Fruit fly (Drosophila melanogaster): Measurements from ENCODE around the gene CG10903.
A peak's percentile ranks its signal among the peaks of the same experiment; 100 is the strongest.

CG10903 gene

dm6 chr3R:8001074-8001669 lies 29.0 kb upstream of the CG10903 start, which contains the start of the genes Kmn2 and CG2698 (continued):
- peak; percentile 94 for TF ChIP-seq gce (GFP tag; IDR thresholded peaks at IDR 0.05)
- peak; percentile 97 for TF ChIP-seq Mrtf (GFP tag; IDR thresholded peaks at IDR 0.05)
- TF ChIP-seq CG3995 (GFP tag; optimal IDR thresholded peaks at IDR 0.05) = peak; percentile 69
- peak; percentile 91 for TF ChIP-seq CG30431 (GFP tag; optimal IDR thresholded peaks at IDR 0.05)
- TF ChIP-seq nerfin-1 (tag; optimal IDR thresholded peaks at IDR 0.05) = peak; percentile 88
- TF ChIP-seq amos (GFP tag; IDR thresholded peaks at IDR 0.05; ENCODE audit: partially characterized antibody) = peak; percentile 36; the same call in 1 of the 2 replicates
- TF ChIP-seq CG30403 (GFP tag; optimal IDR thresholded peaks at IDR 0.05) = peak; percentile 97
- TF ChIP-seq grau (tag; optimal IDR thresholded peaks at IDR 0.05) = peak; percentile 100
- TF ChIP-seq HLH3B (GFP tag; IDR thresholded peaks at IDR 0.05) = peak; percentile 98
- peak in 1 of 3 experiments; percentile 60 for TF ChIP-seq Stat92E (GFP tag; optimal IDR thresholded peaks at IDR 0.05)
- peak; percentile 79 for TF ChIP-seq CG3065 (GFP tag; optimal IDR thresholded peaks at IDR 0.05)
- TF ChIP-seq CG10366 (GFP tag; IDR thresholded peaks at IDR 0.05) = peak; percentile 98
- TF ChIP-seq CG5953 (GFP tag; IDR thresholded peaks at IDR 0.05) = peak; percentile 96
- peak; percentile 96 for TF ChIP-seq Max (GFP tag; optimal IDR thresholded peaks at IDR 0.05)
- peak; percentile 92 for TF ChIP-seq CG6175 (GFP tag; IDR thresholded peaks at IDR 0.05)
- TF ChIP-seq pita (GFP tag; optimal IDR thresholded peaks at IDR 0.05) = no peak
- TF ChIP-seq Dek (tag; optimal IDR thresholded peaks at IDR 0.05) = peak; percentile 95
- TF ChIP-seq CG6272 (GFP tag; IDR thresholded peaks at IDR 0.05) = peak; percentile 97
- TF ChIP-seq Neu2 (GFP tag; optimal IDR thresholded peaks at IDR 0.05; ENCODE audit: borderline replicate concordance) = no peak
- peak; percentile 98 for TF ChIP-seq Abd-B (GFP tag; optimal IDR thresholded peaks at IDR 0.05)
- peak; percentile 96 for TF ChIP-seq bcd (GFP tag; optimal IDR thresholded peaks at IDR 0.05)
- TF ChIP-seq CTCF (GFP tag; optimal IDR thresholded peaks at IDR 0.05) = peak; percentile 29
- peak; percentile 44 for TF ChIP-seq NC2α (GFP tag; optimal IDR thresholded peaks at IDR 0.05)
- no peak; the same call in 2 of the 3 replicates for TF ChIP-seq zen2 (GFP tag; IDR thresholded peaks at IDR 0.05; ENCODE audit: partially characterized antibody)
- TF ChIP-seq jigr1 (GFP tag; IDR thresholded peaks at IDR 0.05) = peak; percentile 96
- peak; percentile 91 for TF ChIP-seq CG34376 (GFP tag; optimal IDR thresholded peaks at IDR 0.05)
- peak; percentile 95 for TF ChIP-seq Optix (GFP tag; IDR thresholded peaks at IDR 0.05)
- TF ChIP-seq HLHmδ (GFP tag; optimal IDR thresholded peaks at IDR 0.05) = no peak
- peak; percentile 97 for TF ChIP-seq CG31441 (GFP tag; IDR thresholded peaks at IDR 0.05)
- TF ChIP-seq ase (GFP tag; IDR thresholded peaks at IDR 0.05) = peak; percentile 97
- TF ChIP-seq CG16813 (GFP tag; IDR thresholded peaks at IDR 0.05; ENCODE audit: partially characterized antibody) = peak; percentile 40; the same call in 2 of the 3 replicates
- TF ChIP-seq Chrac-16 (GFP tag; optimal IDR thresholded peaks at IDR 0.05) = peak; percentile 97
- peak; percentile 86 for TF ChIP-seq dati (GFP tag; IDR thresholded peaks at IDR 0.05)
- TF ChIP-seq CG12104 (GFP tag; optimal IDR thresholded peaks at IDR 0.05) = peak; percentile 92
- peak; percentile 78 for TF ChIP-seq CG6654 (GFP tag; optimal IDR thresholded peaks at IDR 0.05)
- TF ChIP-seq jing (GFP tag; optimal IDR thresholded peaks at IDR 0.05) = peak; percentile 85
- peak; percentile 91 for TF ChIP-seq Usf (GFP tag; optimal IDR thresholded peaks at IDR 0.05)
- TF ChIP-seq tup (GFP tag; optimal IDR thresholded peaks at IDR 0.05) = peak; percentile 87
- peak; percentile 97 for TF ChIP-seq CG4730 (GFP tag; IDR thresholded peaks at IDR 0.05)
- TF ChIP-seq hkb (optimal IDR thresholded peaks at IDR 0.05) = peak; percentile 72
- TF ChIP-seq hkb (GFP tag; IDR thresholded peaks at IDR 0.05) = peak; percentile 97
- TF ChIP-seq oc (tag; optimal IDR thresholded peaks at IDR 0.05) = peak; percentile 94
- TF ChIP-seq Blimp-1 (GFP tag; optimal IDR thresholded peaks at IDR 0.05) = peak; percentile 92
- TF ChIP-seq Lhr (GFP tag; optimal IDR thresholded peaks at IDR 0.05) = peak; percentile 89
- TF ChIP-seq CG17568 (GFP tag; optimal IDR thresholded peaks at IDR 0.05) = peak; percentile 88
- TF ChIP-seq CG14710 (tag; optimal IDR thresholded peaks at IDR 0.05) = peak; percentile 96
- peak; percentile 99 for TF ChIP-seq CG3847 (GFP tag; IDR thresholded peaks at IDR 0.05)
- no peak for TF ChIP-seq Tbp (GFP tag; optimal IDR thresholded peaks at IDR 0.05)
- TF ChIP-seq Mes4 (GFP tag; optimal IDR thresholded peaks at IDR 0.05) = peak; percentile 61
- TF ChIP-seq Ada2b (GFP tag; IDR thresholded peaks at IDR 0.05) = peak; percentile 96
